Fruit fly (Drosophila melanogaster) whole organism, embryonic: Measurements from ENCODE around the gene CecB.

ENCODE experiments used
- ATbp ChIP-seq: fragments of 200-800 bp; sonication (Bioruptor generic); optimal IDR thresholded peaks from 2 replicates; lab custom pipeline; 2017; ENCODE audit warnings: missing biosample characterization, mild to moderate bottlenecking, missing genetic modification characterization, missing genetic modification reagents
- Bdp1 ChIP-seq: fragments of 200-800 bp; sonication (Bioruptor generic); optimal IDR thresholded peaks from 3 replicates; lab custom pipeline; 2016; ENCODE audit warnings: missing biosample characterization, missing genetic modification characterization
- C15 ChIP-seq: fragments of 200-800 bp; sonication (Bioruptor generic); IDR thresholded peaks from 3 replicates; pipeline ENCODE4 v1.3.6; 2022; ENCODE audit warnings: missing biosample characterization, missing genetic modification characterization
- CG10209 ChIP-seq: fragments of 200-800 bp; sonication (Bioruptor generic); optimal IDR thresholded peaks from 3 replicates; lab custom pipeline; 2017; ENCODE audit warnings: missing biosample characterization, mild to moderate bottlenecking, missing genetic modification characterization, missing genetic modification reagents
- CG1024 ChIP-seq: fragments of 200-800 bp; sonication (Bioruptor generic); IDR thresholded peaks from 2 replicates; pipeline ENCODE4 v1.3.6; 2022; ENCODE audit warnings: missing biosample characterization, missing genetic modification characterization
- CG10431 ChIP-seq: fragments of 200-800 bp; sonication (Bioruptor generic); optimal IDR thresholded peaks from 3 replicates; lab custom pipeline; 2018; ENCODE audit warnings: missing biosample characterization, mild to moderate bottlenecking, missing genetic modification characterization
- CG12071 ChIP-seq: fragments of 200-800 bp; sonication (Bioruptor generic); optimal IDR thresholded peaks from 3 replicates; lab custom pipeline; 2018; ENCODE audit warnings: missing biosample characterization, mild to moderate bottlenecking, missing genetic modification characterization
- CG12769 ChIP-seq: fragments of 200-800 bp; sonication (Bioruptor generic); optimal IDR thresholded peaks from 2 replicates; lab custom pipeline; 2019; ENCODE audit warnings: missing biosample characterization, mild to moderate bottlenecking, missing genetic modification characterization, moderate library complexity
- CG13287 ChIP-seq: fragments of 200-800 bp; sonication (Bioruptor generic); IDR thresholded peaks from 2 replicates; pipeline ENCODE4 v1.3.6; 2022; ENCODE audit warnings: missing biosample characterization, missing genetic modification characterization; ENCODE audit not compliant: partially characterized antibody
- CG14014 ChIP-seq: fragments of 200-800 bp; sonication (Bioruptor generic); IDR thresholded peaks from 2 replicates; pipeline ENCODE4 v1.3.6; 2022; ENCODE audit warnings: missing biosample characterization, missing genetic modification characterization
- CG15514 ChIP-seq: fragments of 200-800 bp; sonication (Bioruptor generic); optimal IDR thresholded peaks from 3 replicates; lab custom pipeline; 2017; ENCODE audit warnings: missing biosample characterization, missing genetic modification characterization, mild to moderate bottlenecking, moderate library complexity, missing genetic modification reagents
- CG17612 ChIP-seq: fragments of 200-800 bp; sonication (Bioruptor generic); IDR thresholded peaks from 2 replicates; pipeline ENCODE4 v1.3.6; 2022; ENCODE audit warnings: missing biosample characterization, missing genetic modification characterization
- CG32767 ChIP-seq: fragments of 200-800 bp; sonication (Bioruptor generic); IDR thresholded peaks from 2 replicates; pipeline ENCODE4 v1.3.6; 2022; ENCODE audit warnings: missing biosample characterization, missing genetic modification characterization
- CG3407 ChIP-seq: fragments of 200-800 bp; sonication (Bioruptor generic); optimal IDR thresholded peaks from 2 replicates; lab custom pipeline; 2018; ENCODE audit warnings: missing biosample characterization, mild to moderate bottlenecking, missing genetic modification characterization
- CG5953 ChIP-seq: fragments of 200-800 bp; sonication (Bioruptor generic); IDR thresholded peaks from 2 replicates; pipeline ENCODE4 v1.3.6; 2022; ENCODE audit warnings: missing biosample characterization, missing genetic modification characterization
- CG6254 ChIP-seq: fragments of 200-800 bp; sonication (Bioruptor generic); optimal IDR thresholded peaks from 3 replicates; lab custom pipeline; 2017; ENCODE audit warnings: mild to moderate bottlenecking, missing biosample characterization, missing genetic modification reagents, missing genetic modification characterization
- CG7839 ChIP-seq: fragments of 200-800 bp; sonication (Bioruptor generic); optimal IDR thresholded peaks from 3 replicates; lab custom pipeline; 2018; ENCODE audit warnings: missing biosample characterization, mild to moderate bottlenecking, missing genetic modification characterization, moderate library complexity
- CG8089 ChIP-seq: fragments of 200-800 bp; sonication (Bioruptor generic); optimal IDR thresholded peaks from 3 replicates; lab custom pipeline; 2016; ENCODE audit warnings: missing biosample characterization, missing genetic modification characterization
- CG8290 ChIP-seq, 3 experiments: fragments of 200-800 bp; sonication (Bioruptor generic); optimal IDR thresholded peaks; 2 replicates each; lab custom pipeline; 2016 to 2019; ENCODE audit warnings: missing biosample characterization in 3 of 3, missing genetic modification characterization in 3 of 3, mild to moderate bottlenecking in 2 of 3, moderate library complexity in 1 of 3
- CG8765 ChIP-seq: fragments of 200-800 bp; sonication (Bioruptor generic); IDR thresholded peaks from 2 replicates; pipeline ENCODE4 v1.3.6; 2022; ENCODE audit warnings: missing biosample characterization, missing genetic modification characterization
- Elba2 ChIP-seq: fragments of 200-800 bp; sonication (Bioruptor generic); optimal IDR thresholded peaks from 3 replicates; lab custom pipeline; 2016; ENCODE audit warnings: missing biosample characterization, missing genetic modification characterization
- HHEX ChIP-seq: fragments of 200-800 bp; sonication (Bioruptor generic); optimal IDR thresholded peaks from 3 replicates; lab custom pipeline; 2017; ENCODE audit warnings: missing biosample characterization, mild to moderate bottlenecking, missing genetic modification characterization, missing genetic modification reagents
- Lhr ChIP-seq: fragments of 200-800 bp; sonication (Bioruptor generic); optimal IDR thresholded peaks from 3 replicates; lab custom pipeline; 2017; ENCODE audit warnings: mild to moderate bottlenecking, missing biosample characterization, missing genetic modification reagents, missing genetic modification characterization
- Mad ChIP-seq: fragments of 200-800 bp; sonication (Bioruptor generic); optimal IDR thresholded peaks from 2 replicates; lab custom pipeline; 2016; ENCODE audit warnings: missing biosample characterization, missing genetic modification characterization
- Med ChIP-seq: fragments of 200-800 bp; sonication (Bioruptor generic); peaks from one replicate; lab custom pipeline; 2016; ENCODE audit warnings: missing biosample characterization, missing genetic modification characterization, mild to moderate bottlenecking, inconsistent platforms, moderate library complexity
- Meics ChIP-seq: fragments of 200-800 bp; sonication (Bioruptor generic); optimal IDR thresholded peaks from 2 replicates; lab custom pipeline; 2017; ENCODE audit warnings: missing biosample characterization, mild to moderate bottlenecking, missing genetic modification characterization
- Sry-β ChIP-seq: fragments of 200-800 bp; sonication (Bioruptor generic); optimal IDR thresholded peaks from 2 replicates; lab custom pipeline; 2018; ENCODE audit warnings: missing biosample characterization, mild to moderate bottlenecking, missing genetic modification characterization, moderate library complexity
- TFAM ChIP-seq: fragments of 200-800 bp; sonication (Bioruptor generic); optimal IDR thresholded peaks from 2 replicates; lab custom pipeline; 2017; ENCODE audit warnings: missing biosample characterization, missing genetic modification characterization, inconsistent platforms
- Vsx1 ChIP-seq: fragments of 200-800 bp; sonication (Bioruptor generic); optimal IDR thresholded peaks from 2 replicates; lab custom pipeline; 2017; ENCODE audit warnings: missing biosample characterization, mild to moderate bottlenecking, missing genetic modification characterization, missing genetic modification reagents
- abd-A ChIP-seq: fragments of 200-800 bp; sonication (Bioruptor generic); optimal IDR thresholded peaks from 3 replicates; lab custom pipeline; 2019; ENCODE audit warnings: missing biosample characterization, mild to moderate bottlenecking, missing genetic modification characterization, moderate library complexity
- bcd ChIP-seq: fragments of 200-800 bp; sonication (Bioruptor generic); optimal IDR thresholded peaks from 2 replicates; lab custom pipeline; 2017; ENCODE audit warnings: missing biosample characterization, mild to moderate bottlenecking, missing genetic modification characterization
- caup ChIP-seq: fragments of 200-800 bp; sonication (Bioruptor generic); optimal IDR thresholded peaks from 3 replicates; lab custom pipeline; 2017; ENCODE audit warnings: missing biosample characterization, mild to moderate bottlenecking, missing genetic modification characterization, moderate library complexity; ENCODE audit not compliant: severe bottlenecking
- chm ChIP-seq: fragments of 200-800 bp; sonication (Bioruptor generic); IDR thresholded peaks from 2 replicates; pipeline ENCODE4 v1.3.6; 2022; ENCODE audit warnings: missing biosample characterization, missing genetic modification characterization
- ci ChIP-seq: fragments of 200-800 bp; sonication (Bioruptor generic); IDR thresholded peaks from 3 replicates; pipeline ENCODE4 v1.3.6; 2022; ENCODE audit warnings: missing biosample characterization, missing genetic modification characterization
- dmrt11E ChIP-seq: fragments of 200-800 bp; sonication (Bioruptor generic); optimal IDR thresholded peaks from 3 replicates; lab custom pipeline; 2018; ENCODE audit warnings: missing biosample characterization, mild to moderate bottlenecking, missing genetic modification characterization, moderate library complexity
- hbn ChIP-seq: fragments of 200-800 bp; sonication (Bioruptor generic); IDR thresholded peaks from 2 replicates; pipeline ENCODE4 v1.3.6; 2022; ENCODE audit warnings: missing biosample characterization, missing genetic modification characterization; ENCODE audit not compliant: partially characterized antibody
- lab ChIP-seq: fragments of 200-800 bp; sonication (Bioruptor generic); optimal IDR thresholded peaks from 3 replicates; lab custom pipeline; 2017; ENCODE audit warnings: missing biosample characterization, missing genetic modification characterization, mild to moderate bottlenecking, moderate library complexity, missing genetic modification reagents
- lola ChIP-seq, 3 experiments: fragments of >200 bp in 2 of 3; fragments of 200-800 bp in 1 of 3; sonication (Bioruptor generic) in 1 of 3; optimal IDR thresholded peaks; 2 replicates each; lab custom pipeline; 2017 to 2019; ENCODE audit warnings: missing biosample characterization in 3 of 3, missing genetic modification characterization in 3 of 3, mild to moderate bottlenecking in 1 of 3, moderate library complexity in 1 of 3
- mam ChIP-seq: fragments of 200-800 bp; sonication (Bioruptor generic); optimal IDR thresholded peaks from 3 replicates; lab custom pipeline; 2016; ENCODE audit warnings: missing biosample characterization, missing genetic modification characterization
- mirr ChIP-seq: fragments of 200-800 bp; sonication (Bioruptor generic); optimal IDR thresholded peaks from 3 replicates; lab custom pipeline; 2018; ENCODE audit warnings: missing biosample characterization, mild to moderate bottlenecking, missing genetic modification characterization
- oc ChIP-seq: fragments of 200-800 bp; sonication (Bioruptor generic); optimal IDR thresholded peaks from 2 replicates; lab custom pipeline; 2018; ENCODE audit warnings: missing biosample characterization, mild to moderate bottlenecking, missing genetic modification characterization, moderate library complexity
- otp ChIP-seq: fragments of 200-800 bp; sonication (Bioruptor generic); IDR thresholded peaks from 3 replicates; pipeline ENCODE4, ENCODE4 v1.3.6; 2022; ENCODE audit warnings: missing biosample characterization, missing genetic modification characterization
- peb ChIP-seq: fragments of 200-800 bp; sonication (Bioruptor generic); IDR thresholded peaks from 2 replicates; pipeline ENCODE4 v1.3.6; 2022; ENCODE audit warnings: missing biosample characterization, missing genetic modification characterization
- salm ChIP-seq: fragments of 200-800 bp; sonication (Bioruptor generic); optimal IDR thresholded peaks from 2 replicates; lab custom pipeline; 2018; ENCODE audit warnings: missing biosample characterization, mild to moderate bottlenecking, missing genetic modification characterization
- sens ChIP-seq: fragments of 200-800 bp; sonication (Bioruptor generic); peaks from one replicate; lab custom pipeline; 2016; ENCODE audit warnings: missing biosample characterization, missing genetic modification characterization
- sob ChIP-seq: fragments of 200-800 bp; sonication (Bioruptor generic); IDR thresholded peaks from 2 replicates; pipeline ENCODE4 v1.3.6; 2022; ENCODE audit warnings: missing biosample characterization, missing genetic modification characterization
- stc ChIP-seq: fragments of 200-800 bp; sonication (Bioruptor generic); IDR thresholded peaks from 2 replicates; pipeline ENCODE4 v1.3.6; 2022; ENCODE audit warnings: missing biosample characterization, missing genetic modification characterization
- tup ChIP-seq: fragments of 200-800 bp; sonication (Bioruptor generic); optimal IDR thresholded peaks from 2 replicates; lab custom pipeline; 2016; ENCODE audit warnings: missing biosample characterization, mild to moderate bottlenecking, missing genetic modification characterization, moderate library complexity
- vfl ChIP-seq: fragments of 200-800 bp; sonication (Bioruptor generic); optimal IDR thresholded peaks from 2 replicates; lab custom pipeline; 2016; ENCODE audit warnings: missing biosample characterization, missing genetic modification characterization
- wek ChIP-seq: fragments of 200-800 bp; sonication (Bioruptor generic); optimal IDR thresholded peaks from 3 replicates; lab custom pipeline; 2018; ENCODE audit warnings: missing biosample characterization, mild to moderate bottlenecking, missing genetic modification characterization, moderate library complexity

CecB gene

DNA sequence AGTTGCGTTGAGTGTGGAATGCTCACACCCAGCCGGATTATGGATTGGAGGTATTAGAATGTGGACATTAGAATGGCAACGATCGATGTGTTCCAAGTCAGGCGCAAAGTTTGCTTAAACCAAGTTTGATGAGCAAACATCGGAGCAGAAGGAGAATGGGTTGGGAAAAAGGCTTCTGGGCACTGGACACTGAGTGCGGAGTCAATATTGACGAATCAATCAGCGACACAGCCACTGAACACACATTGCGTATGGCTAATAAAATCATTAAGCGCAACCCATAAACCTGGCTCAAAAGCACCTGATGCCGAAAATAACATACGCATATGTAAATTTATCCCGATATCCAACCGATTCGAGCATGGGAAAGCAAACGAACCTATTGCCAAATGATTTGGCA, 19.8 kb downstream of the CecB start:
- TF ChIP-seq ci (GFP tag; lab: Robert Waterston, UW), result peak; percentile 48; the same call in 2 of the 3 replicates
- no peak for TF ChIP-seq vfl
- TF ChIP-seq CG13287 (GFP tag; lab: Robert Waterston, UW), result no peak
- TF ChIP-seq abd-A (tag; lab: Kevin White, UChicago), result no peak
- TF ChIP-seq mirr (GFP tag; lab: Kevin White, UChicago), result peak; percentile 25
- TF ChIP-seq CG12769 (tag; lab: Kevin White, UChicago), result peak; percentile 15
- no peak for TF ChIP-seq chm (GFP tag; lab: Robert Waterston, UW)
- TF ChIP-seq Meics, result no peak
- peak; percentile 38 for TF ChIP-seq ATbp (GFP tag; lab: Kevin White, UChicago)
- TF ChIP-seq caup, result peak; percentile 6
- TF ChIP-seq stc (GFP tag; lab: Robert Waterston, UW), result peak; percentile 22; the same call in 1 of the 2 replicates
- peak; percentile 0 for TF ChIP-seq CG10209 (GFP tag; lab: Kevin White, UChicago)
- peak; percentile 42 for TF ChIP-seq wek (GFP tag; lab: Kevin White, UChicago)
- no peak for TF ChIP-seq CG8290 (GFP tag; optimal IDR thresholded peaks at IDR 0.05; lab: Kevin White, UChicago)
- TF ChIP-seq CG8290 (tag; optimal IDR thresholded peaks at IDR 0.05; lab: Kevin White, UChicago), result peak in 1 of 2 experiments; percentile 50
- TF ChIP-seq HHEX (GFP tag; lab: Kevin White, UChicago), result peak; percentile 15
- peak; percentile 13; the same call in 1 of the 2 replicates for TF ChIP-seq CG32767 (GFP tag; lab: Robert Waterston, UW)
- peak; percentile 31 for TF ChIP-seq lab (GFP tag; lab: Kevin White, UChicago)
- no peak for TF ChIP-seq CG7839 (tag; lab: Kevin White, UChicago)
- TF ChIP-seq TFAM (GFP tag; lab: Kevin White, UChicago), result no peak
- peak; percentile 20; the same call in 1 of the 2 replicates for TF ChIP-seq CG5953 (GFP tag; lab: Robert Waterston, UW)
- TF ChIP-seq CG12071 (GFP tag; lab: Kevin White, UChicago), result peak; percentile 36
- no peak for TF ChIP-seq salm (tag; lab: Kevin White, UChicago)
- peak; percentile 55 for TF ChIP-seq sens (GFP tag; lab: Kevin White, UChicago)
- no peak for TF ChIP-seq Bdp1 (GFP tag; lab: Kevin White, UChicago)
- TF ChIP-seq Sry-β (GFP tag; lab: Kevin White, UChicago), result no peak
- TF ChIP-seq otp, result 0 out of 3 replicates have a peak, but pooled peaks have one; percentile 22
- 0 out of 2 replicates have a peak, but pooled peaks have one; percentile 24 for TF ChIP-seq CG17612 (GFP tag; lab: Robert Waterston, UW)
- no peak for TF ChIP-seq CG1024 (GFP tag; lab: Robert Waterston, UW)
- no peak for TF ChIP-seq peb (GFP tag; lab: Robert Waterston, UW)
- TF ChIP-seq Elba2 (GFP tag; lab: Kevin White, UChicago), result no peak
- peak; percentile 1 for TF ChIP-seq CG15514 (GFP tag; lab: Kevin White, UChicago)
- no peak for TF ChIP-seq CG8765 (GFP tag; lab: Robert Waterston, UW)
- TF ChIP-seq sob, result peak; percentile 35; the same call in 1 of the 2 replicates
- TF ChIP-seq Med (GFP tag; lab: Kevin White, UChicago), result peak; percentile 82
- TF ChIP-seq CG14014 (GFP tag; lab: Robert Waterston, UW), result peak; percentile 22; the same call in 1 of the 2 replicates
- TF ChIP-seq Lhr (GFP tag; lab: Kevin White, UChicago), result no peak
- no peak for TF ChIP-seq C15 (GFP tag; lab: Robert Waterston, UW)

DNA sequence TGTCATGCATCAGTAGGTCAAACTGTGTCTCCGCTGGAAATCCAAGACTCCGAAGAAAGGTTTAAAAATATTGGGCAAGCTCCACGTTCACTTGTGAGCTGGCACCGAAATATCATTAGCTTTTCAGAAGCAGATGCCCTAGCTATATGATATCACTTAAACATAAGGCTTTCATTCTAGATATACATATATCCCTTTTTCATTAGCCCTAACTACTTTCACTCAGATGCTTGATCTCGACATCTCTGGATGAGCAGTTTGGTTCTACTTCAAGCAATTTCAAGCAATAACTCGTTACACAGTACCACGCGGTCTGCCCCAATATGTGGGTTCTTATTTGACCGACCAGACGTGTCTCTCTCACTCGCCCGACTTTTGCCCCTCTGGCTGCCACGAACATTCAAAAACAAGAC, 22.1 kb downstream of the CecB start:
- TF ChIP-seq lola (GFP tag; optimal IDR thresholded peaks at IDR 0.05; lab: Kevin White, UChicago) (peak in 1 of 3 experiments; percentile 33), hbn (no peak), CG10431 (GFP tag; lab: Kevin White, UChicago) (no peak), Vsx1 (no peak), CG6254 (GFP tag; lab: Kevin White, UChicago) (no peak), CG8089 (peak; percentile 16), dmrt11E (no peak), oc (tag; lab: Kevin White, UChicago) (no peak), mam (GFP tag; lab: Kevin White, UChicago) (peak; percentile 39), Mad (GFP tag; lab: Kevin White, UChicago) (no peak), tup (GFP tag; lab: Kevin White, UChicago) (no peak), chm (GFP tag; lab: Robert Waterston, UW) (no peak), CG3407 (GFP tag; lab: Kevin White, UChicago) (no peak), bcd (GFP tag; lab: Kevin White, UChicago) (peak; percentile 56)
